Worm (Caenorhabditis elegans): ENCODE data around the gene lir-1.

lir-1 gene

ce11 chrII:7678512-7678911 is 6.7 kb downstream of the lir-1 start:
- TF ChIP-seq ham-2 (GFP tag; optimal IDR thresholded peaks at IDR 0.05) (peak; percentile 69), nhr-2 (tag; optimal IDR thresholded peaks at IDR 0.05) (no peak), pha-4 (tag; optimal IDR thresholded peaks at IDR 0.05) (no peak), hlh-1 (tag; optimal IDR thresholded peaks at IDR 0.05) (no peak), zip-8 (tag; optimal IDR thresholded peaks at IDR 0.05) (no peak), ceh-83 (GFP tag; optimal IDR thresholded peaks at IDR 0.05) (no peak), unc-62 (GFP tag; optimal IDR thresholded peaks at IDR 0.05) (no peak)

ce11 chrII:7679499-7680012 is 7.8 kb downstream of the lir-1 start:
- TF ChIP-seq bed-3 (GFP tag; optimal IDR thresholded peaks at IDR 0.05) (peak; percentile 1), sem-2 (GFP tag; optimal IDR thresholded peaks at IDR 0.05) (no peak), zip-8 (tag; optimal IDR thresholded peaks at IDR 0.05) (no peak), hlh-1 (tag; optimal IDR thresholded peaks at IDR 0.05) (no peak), tbx-8 (GFP tag; optimal IDR thresholded peaks at IDR 0.05) (no peak), snpc-4 (tag; optimal IDR thresholded peaks at IDR 0.05) (no peak)

- TF ChIP-seq bed-3 (GFP tag; optimal IDR thresholded peaks at IDR 0.05) (no peak), snpc-4 (tag; optimal IDR thresholded peaks at IDR 0.05) (no peak), M03D4.4 (tag; optimal IDR thresholded peaks at IDR 0.05) (no peak), nhr-2 (tag; optimal IDR thresholded peaks at IDR 0.05) (no peak), ceh-39 (tag; optimal IDR thresholded peaks at IDR 0.05) (no peak), ces-1 (GFP tag; optimal IDR thresholded peaks at IDR 0.05) (no peak), ham-2 (GFP tag; optimal IDR thresholded peaks at IDR 0.05) (no peak), unc-62 (GFP tag; optimal IDR thresholded peaks at IDR 0.05) (no peak), ztf-11 (tag; optimal IDR thresholded peaks at IDR 0.05) (no peak), blmp-1 (tag; optimal IDR thresholded peaks at IDR 0.05) (no peak)
These were observed 10.1 kb downstream of the lir-1 start, which contains the start of gene lin-26 for ce11 chrII:7681898-7682297. lin-26 (plus strand) TSS chrII:7682198.

ce11 chrII:7682488-7682887 is 10.7 kb downstream of the lir-1 start:
- no peak for TF ChIP-seq hlh-1 (tag; optimal IDR thresholded peaks at IDR 0.05)
- TF ChIP-seq unc-62 (GFP tag; optimal IDR thresholded peaks at IDR 0.05), result no peak
- no peak for TF ChIP-seq zip-8 (tag; optimal IDR thresholded peaks at IDR 0.05)
- no peak for TF ChIP-seq unc-120 (tag; optimal IDR thresholded peaks at IDR 0.05; ENCODE audit: poor library complexity, severe bottlenecking)
- no peak for TF ChIP-seq nhr-2 (tag; optimal IDR thresholded peaks at IDR 0.05)
- TF ChIP-seq tbx-8 (GFP tag; optimal IDR thresholded peaks at IDR 0.05), result no peak
- no peak for TF ChIP-seq cnd-1 (tag; optimal IDR thresholded peaks at IDR 0.05)
- no peak for TF ChIP-seq unc-39 (tag; optimal IDR thresholded peaks at IDR 0.05)
- TF ChIP-seq mep-1 (tag; optimal IDR thresholded peaks at IDR 0.05), result no peak
- no peak for TF ChIP-seq nhr-76 (tag; optimal IDR thresholded peaks at IDR 0.05)
- no peak for TF ChIP-seq bed-3 (GFP tag; optimal IDR thresholded peaks at IDR 0.05)
- no peak for TF ChIP-seq mls-2 (tag; optimal IDR thresholded peaks at IDR 0.05)
- no peak for TF ChIP-seq elt-3 (tag; optimal IDR thresholded peaks at IDR 0.05)
- TF ChIP-seq nhr-12 (tag; optimal IDR thresholded peaks at IDR 0.05), result no peak
- TF ChIP-seq lin-32 (GFP tag; optimal IDR thresholded peaks at IDR 0.05), result no peak

ce11 chrII:7684589-7684988 is 12.8 kb downstream of the lir-1 start, which contains the start of gene F18A1.1:
F18A1.1 (plus strand) TSS chrII:7684889.
- TF ChIP-seq zip-8 (tag; optimal IDR thresholded peaks at IDR 0.05) (no peak), ham-2 (GFP tag; optimal IDR thresholded peaks at IDR 0.05) (no peak), ztf-11 (tag; optimal IDR thresholded peaks at IDR 0.05) (no peak), blmp-1 (tag; optimal IDR thresholded peaks at IDR 0.05) (no peak), nhr-76 (tag; optimal IDR thresholded peaks at IDR 0.05) (no peak), elt-3 (tag; optimal IDR thresholded peaks at IDR 0.05) (no peak)

ce11 chrII:7690384-7690783 is 18.6 kb downstream of the lir-1 start, which contains the start of gene pid-1:
pid-1 (minus strand) TSS chrII:7690556.
- TF ChIP-seq lin-32 (GFP tag; optimal IDR thresholded peaks at IDR 0.05) (no peak), elt-3 (tag; optimal IDR thresholded peaks at IDR 0.05) (no peak), hlh-1 (tag; optimal IDR thresholded peaks at IDR 0.05) (no peak), unc-62 (GFP tag; optimal IDR thresholded peaks at IDR 0.05) (no peak), blmp-1 (tag; optimal IDR thresholded peaks at IDR 0.05) (no peak), lsy-2 (tag; optimal IDR thresholded peaks at IDR 0.05) (no peak), snpc-4 (tag; optimal IDR thresholded peaks at IDR 0.05) (no peak), ztf-11 (tag; optimal IDR thresholded peaks at IDR 0.05) (no peak)

ce11 chrII:7693929-7694328 is 22.1 kb downstream of the lir-1 start, which contains the start of gene nhx-2:
nhx-2 (minus strand) TSS chrII:7693957.
- no peak for TF ChIP-seq ztf-11 (tag; optimal IDR thresholded peaks at IDR 0.05)
- no peak for TF ChIP-seq nhr-2 (tag; optimal IDR thresholded peaks at IDR 0.05)
- no peak for TF ChIP-seq mep-1 (tag; optimal IDR thresholded peaks at IDR 0.05)
- TF ChIP-seq nhr-28 (tag; optimal IDR thresholded peaks at IDR 0.05), result no peak
- TF ChIP-seq tbx-8 (GFP tag; optimal IDR thresholded peaks at IDR 0.05), result no peak
- TF ChIP-seq ces-1 (GFP tag; optimal IDR thresholded peaks at IDR 0.05), result no peak
- no peak for TF ChIP-seq nhr-76 (tag; optimal IDR thresholded peaks at IDR 0.05)
- TF ChIP-seq lin-32 (GFP tag; optimal IDR thresholded peaks at IDR 0.05), result no peak
- TF ChIP-seq sptf-1 (tag; optimal IDR thresholded peaks at IDR 0.05), result no peak
- TF ChIP-seq elt-3 (tag; optimal IDR thresholded peaks at IDR 0.05), result no peak
- no peak for TF ChIP-seq nhr-12 (tag; optimal IDR thresholded peaks at IDR 0.05)
- no peak for TF ChIP-seq mab-5 (tag; optimal IDR thresholded peaks at IDR 0.05)
- no peak for TF ChIP-seq nhr-237 (tag; optimal IDR thresholded peaks at IDR 0.05)
- TF ChIP-seq lin-13 (tag; optimal IDR thresholded peaks at IDR 0.05), result no peak
- TF ChIP-seq zip-8 (tag; optimal IDR thresholded peaks at IDR 0.05), result no peak

All from whole organism, mixed stage, embryonic.